Worm (Caenorhabditis elegans): ENCODE results near the gene igcm-4.

ce11 chrX:2089434-2089833 is 43.3 kb upstream of the igcm-4 start, which contains the start of gene lsy-2:
- no peak for TF ChIP-seq klf-2 (GFP tag; conservative IDR thresholded peaks at IDR 0.05)
- no peak for TF ChIP-seq ref-1 (GFP tag; conservative IDR thresholded peaks at IDR 0.05)
- TF ChIP-seq cog-1 (tag; optimal IDR thresholded peaks at IDR 0.05): no peak
- 0 out of 2 replicates have a peak, but pooled peaks have one; percentile 19 for TF ChIP-seq ztf-23 (GFP tag; IDR thresholded peaks at IDR 0.05)
- 0 out of 2 replicates have a peak, but pooled peaks have one; percentile 17 for TF ChIP-seq ztf-29 (GFP tag; IDR thresholded peaks at IDR 0.05)
- TF ChIP-seq flt-1 (GFP tag; IDR thresholded peaks at IDR 0.05): no peak
